Fruit fly (Drosophila melanogaster): Measurements from ENCODE around the gene CG4953.

Gene CG4953

dm6 chr2L:10238726-10239652 is 27.5 kb upstream of the CG4953 start, which contains the start of gene me31B:
TSS of gene me31B (plus strand) at chr2L:10239341.
- TF ChIP-seq noc (tag; optimal IDR thresholded peaks at IDR 0.05) = no peak

- no peak for TF ChIP-seq noc (tag; optimal IDR thresholded peaks at IDR 0.05)
These were observed 19.7 kb upstream of the CG4953 start, which contains the start of gene chico for dm6 chr2L:10246785-10247190. TSS of gene chico (minus strand) at chr2L:10247078.

dm6 chr2L:10249655-10250202 is 16.8 kb upstream of the CG4953 start:
- TF ChIP-seq noc (tag; optimal IDR thresholded peaks at IDR 0.05) = no peak

- TF ChIP-seq noc (tag; optimal IDR thresholded peaks at IDR 0.05) = no peak
These were observed 16.1 kb upstream of the CG4953 start, which contains the start of the genes bsk and CG31717 for dm6 chr2L:10250441-10250847. TSS of gene bsk (minus strand) at chr2L:10250501. TSS of gene CG31717 (plus strand) at chr2L:10250737.

dm6 chr2L:10251592-10251991 is 14.9 kb upstream of the CG4953 start, which contains the start of gene Ror:
TSS of gene Ror (plus strand) at chr2L:10251843.
- TF ChIP-seq noc (tag; optimal IDR thresholded peaks at IDR 0.05) = no peak

dm6 chr2L:10255725-10256158 is 10.8 kb upstream of the CG4953 start, which contains the start of gene CG5676:
TSS of gene CG5676 (minus strand) at chr2L:10255891.
- no peak for TF ChIP-seq noc (tag; optimal IDR thresholded peaks at IDR 0.05)

dm6 chr2L:10259960-10260749 is 6.3 kb upstream of the CG4953 start:
- no peak for TF ChIP-seq noc (tag; optimal IDR thresholded peaks at IDR 0.05)

dm6 chr2L:10260750-10261493 is 5.6 kb upstream of the CG4953 start, which contains the start of gene Pten:
TSS of gene Pten (minus strand) at chr2L:10261049.
- no peak for TF ChIP-seq noc (tag; optimal IDR thresholded peaks at IDR 0.05)

- TF ChIP-seq noc (tag; optimal IDR thresholded peaks at IDR 0.05) = no peak
These were observed 4.7 kb upstream of the CG4953 start for dm6 chr2L:10261774-10262173.

dm6 chr2L:10263343-10263744 is 3.2 kb upstream of the CG4953 start, which contains the start of gene Rsf1:
TSS of gene Rsf1 (minus strand) at chr2L:10263554.
- no peak for TF ChIP-seq noc (tag; optimal IDR thresholded peaks at IDR 0.05)

dm6 chr2L:10263830-10264634 is 2.5 kb upstream of the CG4953 start, which contains the start of gene REPTOR-BP:
TSS of gene REPTOR-BP (plus strand) at chr2L:10264125.
- TF ChIP-seq noc (tag; optimal IDR thresholded peaks at IDR 0.05) = no peak

dm6 chr2L:10265129-10265528 is 1.4 kb upstream of the CG4953 start, which contains the start of gene Mob3:
TSS of gene Mob3 (plus strand) at chr2L:10265336.
- no peak for TF ChIP-seq noc (tag; optimal IDR thresholded peaks at IDR 0.05)

- TF ChIP-seq noc (tag; optimal IDR thresholded peaks at IDR 0.05) = no peak
These were observed 2.2 kb downstream of the CG4953 start, which contains the start of gene CG4957 for dm6 chr2L:10268688-10269087. TSS of gene CG4957 (plus strand) at chr2L:10268872.

- no peak for TF ChIP-seq noc (tag; optimal IDR thresholded peaks at IDR 0.05)
These were observed 3.4 kb downstream of the CG4953 start, which contains the start of gene Mulk for dm6 chr2L:10269854-10270253. TSS of gene Mulk (plus strand) at chr2L:10270051.
